Worm (Caenorhabditis elegans) whole organism, early embryonic: ENCODE data around the gene K09C4.1.

Experiments
- ama-1 ChIP-seq: fragments of 150-350 bp; optimal IDR thresholded peaks from 2 replicates; lab custom pipeline; 2014
- ets-7 ChIP-seq: sonication (generic microtip); optimal IDR thresholded peaks from 2 replicates; lab custom pipeline; 2016; ENCODE audit warnings: missing genotype, missing genetic modification characterization, missing compliant biosample characterization
- hmbx-1 ChIP-seq: sonication (generic microtip); optimal IDR thresholded peaks from 2 replicates; lab custom pipeline; 2016; ENCODE audit warnings: mild to moderate bottlenecking, missing genetic modification characterization, missing compliant biosample characterization
- pes-1 ChIP-seq: fragments of 200-800 bp; sonication (Bioruptor generic); IDR thresholded peaks from 2 replicates; pipeline ENCODE4 v1.3.6; 2022; ENCODE audit warnings: missing genetic modification reagents, missing genetic modification characterization, missing compliant biosample characterization
- tra-4 ChIP-seq: sonication (generic microtip); optimal IDR thresholded peaks from 2 replicates; lab custom pipeline; 2017; ENCODE audit warnings: missing genetic modification characterization, missing compliant biosample characterization

ce11 chrX:3283189-3283588 is 15.5 kb upstream of the K09C4.1 start:
- TF ChIP-seq ets-7 (tag; lab: Kevin White, UChicago) (no peak), ama-1 (lab: Kevin White, UChicago) (no peak), tra-4 (tag; lab: Kevin White, UChicago) (no peak), hmbx-1 (tag; lab: Kevin White, UChicago) (no peak), pes-1 (no peak)
